Fruit fly (Drosophila melanogaster): ENCODE data around the gene TP53INP.

DNA sequence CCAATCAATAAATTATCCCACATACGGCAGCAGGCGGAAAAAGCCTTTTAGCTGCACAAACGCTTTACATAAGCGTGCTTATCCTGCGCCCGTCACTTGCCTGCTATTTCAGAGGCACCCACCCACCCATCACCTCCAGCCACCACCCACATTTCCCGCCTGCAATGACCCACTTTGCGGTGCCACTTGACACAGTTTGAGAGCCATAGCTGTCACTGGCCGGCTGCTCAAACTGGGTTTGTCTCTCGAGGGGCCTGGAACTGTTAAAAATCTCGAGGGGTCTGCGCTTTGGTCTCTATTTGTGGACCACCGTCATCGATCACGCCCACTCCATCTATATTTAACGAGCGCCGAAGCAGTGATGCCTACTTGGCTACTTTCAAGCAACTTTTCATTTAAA lies 34.8 kb upstream of the TP53INP start:
- TF ChIP-seq ATbp (GFP tag; optimal IDR thresholded peaks at IDR 0.05): no peak
- TF ChIP-seq chm (GFP tag; IDR thresholded peaks at IDR 0.05): no peak
- TF ChIP-seq Myb (GFP tag; optimal IDR thresholded peaks at IDR 0.05): no peak
- no peak for TF ChIP-seq Dip2 (GFP tag; IDR thresholded peaks at IDR 0.05)
- no peak for TF ChIP-seq chn (GFP tag; optimal IDR thresholded peaks at IDR 0.05)
